Worm (Caenorhabditis elegans) whole organism, L3 larva: ENCODE results near the gene grl-2.

Source experiments
- ama-1 ChIP-seq: fragments of 150-350 bp; optimal IDR thresholded peaks from 2 replicates; lab custom pipeline; 2018
- egl-5 ChIP-seq: fragments of 150-350 bp; optimal IDR thresholded peaks from 2 replicates; lab custom pipeline; 2017; ENCODE audit warnings: missing biosample characterization, missing genetic modification reagents, missing genetic modification characterization, inconsistent platforms
- fkh-10 ChIP-seq: sonication (generic microtip); optimal IDR thresholded peaks from 2 replicates; lab custom pipeline; 2017; ENCODE audit warnings: missing biosample characterization, missing genetic modification reagents, missing genetic modification characterization
- mdl-1 ChIP-seq: fragments of 150-350 bp; optimal IDR thresholded peaks from 2 replicates; lab custom pipeline; 2014; ENCODE audit warnings: missing biosample characterization, missing genetic modification characterization
- nhr-11 ChIP-seq: fragments of 150-350 bp; optimal IDR thresholded peaks from 2 replicates; lab custom pipeline; 2014; ENCODE audit warnings: missing biosample characterization, missing genetic modification characterization
- unc-62 ChIP-seq: fragments of 150-350 bp; sonication (generic microtip); optimal IDR thresholded peaks from 4 replicates; lab custom pipeline; 2014; ENCODE audit warnings: missing biosample characterization, missing genetic modification reagents, missing genetic modification characterization
- ztf-4 ChIP-seq: fragments of 150-350 bp; optimal IDR thresholded peaks from 2 replicates; lab custom pipeline; 2014; ENCODE audit warnings: missing biosample characterization, missing genetic modification characterization

ce11 chrV:12897338-12897737 lies 47.5 kb upstream of the grl-2 start:
- TF ChIP-seq fkh-10 (no peak), egl-5 (tag; lab: Kevin White, UChicago) (no peak), unc-62 (GFP tag; lab: Kevin White, UChicago) (no peak), mdl-1 (tag; lab: Kevin White, UChicago) (no peak), ama-1 (lab: Kevin White, UChicago) (no peak), nhr-11 (tag; lab: Kevin White, UChicago) (no peak), ztf-4 (tag; lab: Kevin White, UChicago) (no peak)
